Worm (Caenorhabditis elegans): ENCODE data around the gene F19G12.11.
A peak's percentile ranks its signal among the peaks of the same experiment; 100 is the strongest.

The F19G12.11 gene

ce11 chrX:1453770-1454169, 27.4 kb upstream of the F19G12.11 start, which contains the start of gene cebp-1:
TSS of gene cebp-1 (minus strand) at chrX:1453868.
- TF ChIP-seq elt-3 (tag; optimal IDR thresholded peaks at IDR 0.05) (no peak), mls-2 (tag; optimal IDR thresholded peaks at IDR 0.05) (no peak), nhr-12 (tag; optimal IDR thresholded peaks at IDR 0.05) (no peak), cnd-1 (tag; optimal IDR thresholded peaks at IDR 0.05) (no peak)

ce11 chrX:1451816-1452602, 25.7 kb upstream of the F19G12.11 start:
- TF ChIP-seq elt-1 (tag; optimal IDR thresholded peaks at IDR 0.05; ENCODE audit: borderline replicate concordance, insufficient read depth) (no peak), mep-1 (tag; optimal IDR thresholded peaks at IDR 0.05) (no peak), lin-13 (tag; optimal IDR thresholded peaks at IDR 0.05) (no peak), ces-1 (GFP tag; optimal IDR thresholded peaks at IDR 0.05) (no peak), drap-1 (GFP tag; optimal IDR thresholded peaks at IDR 0.05) (no peak), bed-3 (GFP tag; optimal IDR thresholded peaks at IDR 0.05) (no peak), ceh-39 (tag; optimal IDR thresholded peaks at IDR 0.05) (no peak), ham-2 (GFP tag; optimal IDR thresholded peaks at IDR 0.05) (no peak), snpc-4 (tag; optimal IDR thresholded peaks at IDR 0.05) (no peak), sptf-1 (tag; optimal IDR thresholded peaks at IDR 0.05) (no peak), nhr-2 (tag; optimal IDR thresholded peaks at IDR 0.05) (no peak), unc-62 (GFP tag; optimal IDR thresholded peaks at IDR 0.05) (no peak), ceh-83 (GFP tag; optimal IDR thresholded peaks at IDR 0.05) (no peak), flh-1 (GFP tag; optimal IDR thresholded peaks at IDR 0.05) (no peak), elt-3 (tag; optimal IDR thresholded peaks at IDR 0.05) (no peak)

ce11 chrX:1451240-1451639, 24.9 kb upstream of the F19G12.11 start:
- TF ChIP-seq nhr-2 (tag; optimal IDR thresholded peaks at IDR 0.05) (no peak), bed-3 (GFP tag; optimal IDR thresholded peaks at IDR 0.05) (no peak), sptf-1 (tag; optimal IDR thresholded peaks at IDR 0.05) (no peak), tbx-8 (GFP tag; optimal IDR thresholded peaks at IDR 0.05) (no peak), unc-120 (tag; optimal IDR thresholded peaks at IDR 0.05; ENCODE audit: poor library complexity, severe bottlenecking) (no peak), nhr-28 (tag; optimal IDR thresholded peaks at IDR 0.05) (no peak)

ce11 chrX:1450352-1450818, 24.1 kb upstream of the F19G12.11 start, which contains the start of gene W05H7.1:
TSS of gene W05H7.1 (plus strand) at chrX:1450768.
- TF ChIP-seq bed-3 (GFP tag; optimal IDR thresholded peaks at IDR 0.05): no peak
- TF ChIP-seq ceh-39 (tag; optimal IDR thresholded peaks at IDR 0.05): peak; percentile 47
- no peak for TF ChIP-seq snpc-4 (tag; optimal IDR thresholded peaks at IDR 0.05)
- TF ChIP-seq sem-2 (GFP tag; optimal IDR thresholded peaks at IDR 0.05): no peak
- no peak for TF ChIP-seq blmp-1 (tag; optimal IDR thresholded peaks at IDR 0.05)
- TF ChIP-seq ceh-83 (GFP tag; optimal IDR thresholded peaks at IDR 0.05): no peak
- TF ChIP-seq ces-1 (GFP tag; optimal IDR thresholded peaks at IDR 0.05): peak; percentile 21
- peak; percentile 32 for TF ChIP-seq lin-13 (tag; optimal IDR thresholded peaks at IDR 0.05)
- TF ChIP-seq ham-2 (GFP tag; optimal IDR thresholded peaks at IDR 0.05): peak; percentile 48
- no peak for TF ChIP-seq ztf-11 (tag; optimal IDR thresholded peaks at IDR 0.05)
- TF ChIP-seq nhr-237 (tag; optimal IDR thresholded peaks at IDR 0.05): peak; percentile 10
- TF ChIP-seq mep-1 (tag; optimal IDR thresholded peaks at IDR 0.05): peak; percentile 59
- no peak for TF ChIP-seq unc-62 (GFP tag; optimal IDR thresholded peaks at IDR 0.05)
- TF ChIP-seq tbx-8 (GFP tag; optimal IDR thresholded peaks at IDR 0.05): no peak
- peak; percentile 38 for TF ChIP-seq hlh-1 (tag; optimal IDR thresholded peaks at IDR 0.05)
- peak; percentile 28 for TF ChIP-seq lsy-2 (tag; optimal IDR thresholded peaks at IDR 0.05)

- TF ChIP-seq elt-1 (tag; optimal IDR thresholded peaks at IDR 0.05; ENCODE audit: borderline replicate concordance, insufficient read depth) (no peak), unc-62 (GFP tag; optimal IDR thresholded peaks at IDR 0.05) (peak; percentile 72), nhr-237 (tag; optimal IDR thresholded peaks at IDR 0.05) (peak; percentile 90), mls-2 (tag; optimal IDR thresholded peaks at IDR 0.05) (peak; percentile 69), pha-4 (tag; optimal IDR thresholded peaks at IDR 0.05) (peak; percentile 93), ceh-39 (tag; optimal IDR thresholded peaks at IDR 0.05) (peak; percentile 98), flh-1 (GFP tag; optimal IDR thresholded peaks at IDR 0.05) (no peak), zip-8 (tag; optimal IDR thresholded peaks at IDR 0.05) (no peak), nhr-28 (tag; optimal IDR thresholded peaks at IDR 0.05) (no peak), unc-39 (tag; optimal IDR thresholded peaks at IDR 0.05) (no peak), mep-1 (tag; optimal IDR thresholded peaks at IDR 0.05) (peak; percentile 83), cnd-1 (tag; optimal IDR thresholded peaks at IDR 0.05) (no peak), hlh-1 (tag; optimal IDR thresholded peaks at IDR 0.05) (peak; percentile 63), ztf-11 (tag; optimal IDR thresholded peaks at IDR 0.05) (peak; percentile 55), bed-3 (GFP tag; optimal IDR thresholded peaks at IDR 0.05) (no peak), ceh-43 (GFP tag; optimal IDR thresholded peaks at IDR 0.05) (no peak), blmp-1 (tag; optimal IDR thresholded peaks at IDR 0.05) (no peak), unc-120 (tag; optimal IDR thresholded peaks at IDR 0.05; ENCODE audit: poor library complexity, severe bottlenecking) (peak; percentile 60), M03D4.4 (tag; optimal IDR thresholded peaks at IDR 0.05) (peak; percentile 37), ceh-83 (GFP tag; optimal IDR thresholded peaks at IDR 0.05) (no peak), nhr-12 (tag; optimal IDR thresholded peaks at IDR 0.05) (no peak), nhr-2 (tag; optimal IDR thresholded peaks at IDR 0.05) (no peak), lin-13 (tag; optimal IDR thresholded peaks at IDR 0.05) (peak; percentile 92), nhr-76 (tag; optimal IDR thresholded peaks at IDR 0.05) (no peak), mab-5 (tag; optimal IDR thresholded peaks at IDR 0.05) (no peak), ham-2 (GFP tag; optimal IDR thresholded peaks at IDR 0.05) (no peak), sptf-1 (tag; optimal IDR thresholded peaks at IDR 0.05) (peak; percentile 66), drap-1 (GFP tag; optimal IDR thresholded peaks at IDR 0.05) (peak; percentile 45), ces-1 (GFP tag; optimal IDR thresholded peaks at IDR 0.05) (peak; percentile 83), sem-2 (GFP tag; optimal IDR thresholded peaks at IDR 0.05) (no peak), lsy-2 (tag; optimal IDR thresholded peaks at IDR 0.05) (peak; percentile 44)
Observed at ce11 chrX:1446593-1447141, 20.3 kb upstream of the F19G12.11 start, which contains the start of gene zfp-3. TSS of gene zfp-3 (minus strand) at chrX:1446643.
